Worm (Caenorhabditis elegans) whole organism, L4 larva: ENCODE measurements around the gene ZK1236.5.

ENCODE experiments used
- F49E8.2 ChIP-seq: sonication (generic microtip); optimal IDR thresholded peaks from 2 replicates; lab custom pipeline; 2016; ENCODE audit warnings: missing compliant biosample characterization, mild to moderate bottlenecking, missing genetic modification characterization, borderline replicate concordance
- T26A8.4 ChIP-seq: fragments of 200-800 bp; sonication (Bioruptor generic); IDR thresholded peaks from 2 replicates; pipeline ENCODE4 v1.3.6; 2022; ENCODE audit warnings: missing genetic modification characterization, missing compliant biosample characterization
- ama-1 ChIP-seq: fragments of 150-350 bp; optimal IDR thresholded peaks from 2 replicates; lab custom pipeline; 2014; ENCODE audit warnings: inconsistent platforms, mixed read lengths
- ceh-20 ChIP-seq: fragments of 200-800 bp; sonication (Bioruptor generic); IDR thresholded peaks from 2 replicates; pipeline ENCODE4 v1.3.6; 2022; ENCODE audit warnings: missing genetic modification reagents, missing genetic modification characterization, missing compliant biosample characterization
- ceh-82 ChIP-seq: sonication (generic microtip); optimal IDR thresholded peaks from 2 replicates; lab custom pipeline; 2017; ENCODE audit warnings: missing biosample characterization, missing genetic modification characterization
- nhr-10 ChIP-seq: fragments of 150-350 bp; optimal IDR thresholded peaks from 2 replicates; lab custom pipeline; 2014; ENCODE audit warnings: missing biosample characterization, missing genetic modification characterization
- nhr-237 ChIP-seq: sonication (generic microtip); optimal IDR thresholded peaks from 2 replicates; lab custom pipeline; 2017; ENCODE audit warnings: missing biosample characterization, missing genetic modification characterization

DNA sequence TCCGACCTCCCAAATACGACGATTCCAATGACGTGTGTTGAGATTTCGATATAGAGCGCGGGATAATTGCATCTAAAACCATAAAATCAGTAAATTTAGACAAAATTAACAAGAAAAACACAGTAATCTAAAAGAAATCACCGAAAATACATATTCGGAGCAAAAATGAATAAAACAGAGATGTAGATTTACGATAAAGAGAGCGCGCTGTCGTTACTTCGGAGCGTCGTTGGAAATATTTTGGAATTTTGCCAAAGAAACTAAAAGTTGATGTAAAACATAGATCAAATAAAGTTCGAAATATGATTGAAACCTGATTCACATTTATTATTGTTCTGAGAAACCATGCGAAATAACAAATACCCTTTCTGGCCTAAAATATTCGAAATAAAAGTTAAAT, at the start of gene ZK1236.5:
- no peak for TF ChIP-seq nhr-237
- no peak for TF ChIP-seq nhr-10 (tag; lab: Kevin White, UChicago)
- TF ChIP-seq F49E8.2 (tag; lab: Kevin White, UChicago) = no peak
- TF ChIP-seq ama-1 (lab: Kevin White, UChicago) = no peak
- no peak for TF ChIP-seq ceh-20
- no peak for TF ChIP-seq T26A8.4 (GFP tag; lab: Robert Waterston, UW)
- TF ChIP-seq ceh-82 (tag; lab: Kevin White, UChicago) = no peak
